Fruit fly (Drosophila melanogaster) whole organism, prepupa: ENCODE measurements around the gene CG31111.

ENCODE experiments used
- Blimp-1 ChIP-seq: fragments of 200-800 bp; sonication (Bioruptor generic); optimal IDR thresholded peaks from 3 replicates; lab custom pipeline; 2017; ENCODE audit warnings: missing biosample characterization, missing genetic modification characterization, mild to moderate bottlenecking, moderate library complexity, missing genetic modification reagents
- CG10631 ChIP-seq: fragments of 200-800 bp; sonication (Bioruptor generic); optimal IDR thresholded peaks from 2 replicates; lab custom pipeline; 2016; ENCODE audit warnings: missing biosample characterization, missing genetic modification characterization
- CG11294 ChIP-seq: fragments of 200-800 bp; sonication (Bioruptor generic); IDR thresholded peaks from 2 replicates; pipeline ENCODE4 v1.3.6; 2022; ENCODE audit warnings: missing biosample characterization, missing genetic modification characterization
- CG11902 ChIP-seq: fragments of 200-800 bp; sonication (Bioruptor generic); optimal IDR thresholded peaks from 3 replicates; lab custom pipeline; 2016; ENCODE audit warnings: missing biosample characterization, missing genetic modification characterization
- CG15336 ChIP-seq: fragments of 200-800 bp; sonication (Bioruptor generic); IDR thresholded peaks from 2 replicates; pipeline ENCODE4 v1.3.6; 2022; ENCODE audit warnings: missing biosample characterization, missing genetic modification characterization
- CG1621 ChIP-seq: fragments of 200-800 bp; sonication (Bioruptor generic); optimal IDR thresholded peaks from 3 replicates; lab custom pipeline; 2018; ENCODE audit warnings: missing biosample characterization, mild to moderate bottlenecking, missing genetic modification characterization
- CG16779 ChIP-seq: fragments of 200-800 bp; sonication (Bioruptor generic); optimal IDR thresholded peaks from 3 replicates; lab custom pipeline; 2017; ENCODE audit warnings: missing biosample characterization, mild to moderate bottlenecking, missing genetic modification characterization
- CG3032 ChIP-seq: fragments of 200-800 bp; optimal IDR thresholded peaks from 2 replicates; lab custom pipeline; 2019; ENCODE audit warnings: missing biosample characterization, mild to moderate bottlenecking, missing genetic modification characterization, moderate library complexity
- CG31627 ChIP-seq: fragments of 200-800 bp; sonication (Bioruptor generic); optimal IDR thresholded peaks from 3 replicates; lab custom pipeline; 2016; ENCODE audit warnings: missing biosample characterization, missing genetic modification characterization
- CG32006 ChIP-seq: fragments of 200-800 bp; sonication (Bioruptor generic); optimal IDR thresholded peaks from 3 replicates; lab custom pipeline; 2017; ENCODE audit warnings: missing biosample characterization, mild to moderate bottlenecking, missing genetic modification characterization
- CG6808 ChIP-seq: fragments of 200-800 bp; sonication (Bioruptor generic); optimal IDR thresholded peaks from 3 replicates; lab custom pipeline; 2017; ENCODE audit warnings: missing biosample characterization, missing genetic modification characterization, mild to moderate bottlenecking, moderate library complexity, missing genetic modification reagents
- CG8119 ChIP-seq: fragments of 200-800 bp; sonication (Bioruptor generic); IDR thresholded peaks from 3 replicates; pipeline ENCODE4 v1.3.6; 2022; ENCODE audit warnings: missing biosample characterization, missing genetic modification characterization
- CG8319 ChIP-seq: fragments of 200-800 bp; sonication (Bioruptor generic); optimal IDR thresholded peaks from 3 replicates; lab custom pipeline; 2016; ENCODE audit warnings: missing biosample characterization, missing genetic modification characterization
- CG8632 ChIP-seq: fragments of 200-800 bp; sonication (Bioruptor generic); optimal IDR thresholded peaks from 3 replicates; lab custom pipeline; 2016; ENCODE audit warnings: missing biosample characterization, missing genetic modification characterization
- Eip75B ChIP-seq: fragments of 200-800 bp; sonication (Bioruptor generic); optimal IDR thresholded peaks from 3 replicates; lab custom pipeline; 2016; ENCODE audit warnings: missing biosample characterization, missing genetic modification characterization
- Eip78C ChIP-seq: fragments of 200-800 bp; sonication (Bioruptor generic); peaks from one replicate; lab custom pipeline; 2016; ENCODE audit warnings: missing biosample characterization, missing genetic modification characterization
- Eip93F ChIP-seq: fragments of 200-800 bp; sonication (Bioruptor generic); optimal IDR thresholded peaks from 2 replicates; lab custom pipeline; 2016; ENCODE audit warnings: missing biosample characterization, mild to moderate bottlenecking, missing genetic modification characterization
- Ets96B ChIP-seq: fragments of 200-800 bp; optimal IDR thresholded peaks from 2 replicates; lab custom pipeline; 2019; ENCODE audit warnings: missing biosample characterization, mild to moderate bottlenecking, missing genetic modification characterization, moderate library complexity
- Hr38 ChIP-seq: sonication (Bioruptor generic); optimal IDR thresholded peaks from 2 replicates; lab custom pipeline; 2016; ENCODE audit warnings: missing biosample characterization, missing genetic modification characterization
- Hr39 ChIP-seq: fragments of 200-800 bp; sonication (Bioruptor generic); optimal IDR thresholded peaks from 2 replicates; lab custom pipeline; 2016; ENCODE audit warnings: missing biosample characterization, missing genetic modification characterization
- Hr4 ChIP-seq: fragments of 200-800 bp; sonication (Bioruptor generic); optimal IDR thresholded peaks from 3 replicates; lab custom pipeline; 2016; ENCODE audit warnings: missing biosample characterization, missing genetic modification characterization
- Lpt ChIP-seq: fragments of 200-800 bp; sonication (Bioruptor generic); optimal IDR thresholded peaks from 3 replicates; lab custom pipeline; 2016; ENCODE audit warnings: missing biosample characterization, missing genetic modification characterization
- OdsH ChIP-seq: fragments of 200-800 bp; sonication (Bioruptor generic); optimal IDR thresholded peaks from 3 replicates; lab custom pipeline; 2016; ENCODE audit warnings: missing biosample characterization, missing genetic modification characterization
- Smox ChIP-seq: fragments of 200-800 bp; sonication (Bioruptor generic); optimal IDR thresholded peaks from 3 replicates; lab custom pipeline; 2016; ENCODE audit warnings: missing biosample characterization, missing genetic modification characterization
- Sox102F ChIP-seq: fragments of 200-800 bp; sonication (Bioruptor generic); optimal IDR thresholded peaks from 2 replicates; lab custom pipeline; 2016; ENCODE audit warnings: missing biosample characterization, mild to moderate bottlenecking, missing genetic modification characterization
- Sox15 ChIP-seq: fragments of 200-800 bp; sonication (Bioruptor generic); optimal IDR thresholded peaks from 3 replicates; lab custom pipeline; 2016; ENCODE audit warnings: missing biosample characterization, missing genetic modification characterization
- achi ChIP-seq: fragments of 200-800 bp; sonication (Bioruptor generic); optimal IDR thresholded peaks from 3 replicates; lab custom pipeline; 2016; ENCODE audit warnings: missing biosample characterization, missing genetic modification characterization
- acj6 ChIP-seq: fragments of 200-800 bp; sonication (Bioruptor generic); optimal IDR thresholded peaks from 3 replicates; lab custom pipeline; 2016; ENCODE audit warnings: missing biosample characterization, missing genetic modification characterization
- cyc ChIP-seq: fragments of 200-800 bp; sonication (Bioruptor generic); optimal IDR thresholded peaks from 3 replicates; lab custom pipeline; 2016; ENCODE audit warnings: missing biosample characterization, missing genetic modification characterization
- dac ChIP-seq: fragments of 200-800 bp; sonication (Bioruptor generic); optimal IDR thresholded peaks from 2 replicates; lab custom pipeline; 2017; ENCODE audit warnings: missing biosample characterization, mild to moderate bottlenecking, missing genetic modification characterization
- dsx ChIP-seq: fragments of 200-800 bp; optimal IDR thresholded peaks from 3 replicates; lab custom pipeline; 2019; ENCODE audit warnings: missing biosample characterization, mild to moderate bottlenecking, missing genetic modification characterization, moderate library complexity; ENCODE audit not compliant: poor library complexity, severe bottlenecking
- eg ChIP-seq: fragments of 200-800 bp; sonication (Bioruptor generic); IDR thresholded peaks from 3 replicates; pipeline ENCODE4 v1.3.6; 2022; ENCODE audit warnings: missing biosample characterization, missing genetic modification characterization
- esn ChIP-seq: fragments of 200-800 bp; sonication (Bioruptor generic); optimal IDR thresholded peaks from 2 replicates; lab custom pipeline; 2016; ENCODE audit warnings: missing biosample characterization, mild to moderate bottlenecking, missing genetic modification characterization, moderate library complexity
- fd85E ChIP-seq: fragments of 200-800 bp; sonication (Bioruptor generic); optimal IDR thresholded peaks from 3 replicates; lab custom pipeline; 2016; ENCODE audit warnings: missing biosample characterization, missing genetic modification characterization
- fkh ChIP-seq: fragments of 200-800 bp; sonication (Bioruptor generic); optimal IDR thresholded peaks from 3 replicates; lab custom pipeline; 2017; ENCODE audit warnings: missing biosample characterization, mild to moderate bottlenecking, missing genetic modification characterization, moderate library complexity
- lz ChIP-seq: fragments of 200-800 bp; sonication (Bioruptor generic); optimal IDR thresholded peaks from 3 replicates; lab custom pipeline; 2016; ENCODE audit warnings: missing biosample characterization, missing genetic modification characterization
- vri ChIP-seq: fragments of 200-800 bp; sonication (Bioruptor generic); optimal IDR thresholded peaks from 3 replicates; lab custom pipeline; 2016; ENCODE audit warnings: missing biosample characterization, mild to moderate bottlenecking, missing genetic modification characterization

The CG31111 gene

dm6 chr3R:25070871-25071270 lies 14.9 kb upstream of the CG31111 start, which contains the start of gene CG11836:
Gene CG11836 (plus strand): TSS chr3R:25071126.
- peak; percentile 46 for TF ChIP-seq Blimp-1
- TF ChIP-seq CG1621 (tag; lab: Kevin White, UChicago): no peak

dm6 chr3R:25069569-25069968 lies 13.6 kb upstream of the CG31111 start, which contains the start of the genes Stt3B and CG11839:
Gene Stt3B (minus strand): TSS chr3R:25069637.
Gene CG11839 (plus strand): TSS chr3R:25069927.
- peak; percentile 10 for TF ChIP-seq Hr38
- TF ChIP-seq Eip78C (GFP tag; lab: Kevin White, UChicago): no peak
- TF ChIP-seq Sox102F: no peak
- TF ChIP-seq fd85E (GFP tag; lab: Kevin White, UChicago): no peak
- TF ChIP-seq CG8119 (GFP tag; lab: Robert Waterston, UW): no peak
- TF ChIP-seq dsx (GFP tag; lab: Kevin White, UChicago): no peak
- TF ChIP-seq CG8632 (GFP tag; lab: Kevin White, UChicago): peak; percentile 43
- TF ChIP-seq CG11294 (GFP tag; lab: Robert Waterston, UW): no peak
- no peak for TF ChIP-seq acj6 (GFP tag; lab: Kevin White, UChicago)
- peak; percentile 32 for TF ChIP-seq CG11902 (GFP tag; lab: Kevin White, UChicago)
- no peak for TF ChIP-seq vri (GFP tag; lab: Kevin White, UChicago)
- TF ChIP-seq Eip75B: no peak
- peak; percentile 79 for TF ChIP-seq cyc (GFP tag; lab: Kevin White, UChicago)
- peak; percentile 48; the same call in 1 of the 2 replicates for TF ChIP-seq CG15336 (GFP tag; lab: Robert Waterston, UW)
- peak; percentile 85 for TF ChIP-seq CG31627
- peak; percentile 64 for TF ChIP-seq fkh (GFP tag; lab: Kevin White, UChicago)
- TF ChIP-seq esn: peak; percentile 77
- peak; percentile 67 for TF ChIP-seq CG3032 (tag; lab: Kevin White, UChicago)
- TF ChIP-seq Eip93F (GFP tag; lab: Kevin White, UChicago): no peak
- TF ChIP-seq CG10631: peak; percentile 72
- TF ChIP-seq CG8319 (GFP tag; lab: Kevin White, UChicago): no peak
- TF ChIP-seq CG16779 (tag; lab: Kevin White, UChicago): no peak
- no peak for TF ChIP-seq Blimp-1
- no peak for TF ChIP-seq achi
- TF ChIP-seq CG32006 (GFP tag; lab: Kevin White, UChicago): no peak
- no peak for TF ChIP-seq CG6808 (GFP tag; lab: Kevin White, UChicago)
- no peak for TF ChIP-seq Ets96B (tag; lab: Kevin White, UChicago)
- no peak for TF ChIP-seq Smox (GFP tag; lab: Kevin White, UChicago)
- TF ChIP-seq lz (GFP tag; lab: Kevin White, UChicago): peak; percentile 81
- TF ChIP-seq dac: no peak
- peak; percentile 42 for TF ChIP-seq Sox15 (GFP tag; lab: Kevin White, UChicago)
- no peak for TF ChIP-seq Lpt (GFP tag; lab: Kevin White, UChicago)
- TF ChIP-seq CG1621 (tag; lab: Kevin White, UChicago): peak; percentile 73

- TF ChIP-seq OdsH (GFP tag; lab: Kevin White, UChicago): no peak
- TF ChIP-seq Lpt (GFP tag; lab: Kevin White, UChicago): no peak
- no peak for TF ChIP-seq Hr4 (GFP tag; lab: Kevin White, UChicago)
- TF ChIP-seq Hr39 (GFP tag; lab: Kevin White, UChicago): no peak
- TF ChIP-seq eg (GFP tag; lab: Robert Waterston, UW): no peak
- no peak for TF ChIP-seq Ets96B (tag; lab: Kevin White, UChicago)
- no peak for TF ChIP-seq fd85E (GFP tag; lab: Kevin White, UChicago)
- TF ChIP-seq lz (GFP tag; lab: Kevin White, UChicago): no peak
Measured at dm6 chr3R:25066856-25067255, 10.9 kb upstream of the CG31111 start.
